Fruit fly (Drosophila melanogaster) whole organism, embryonic: ENCODE results near the gene Rrp1.

Source experiments
- Atf6 ChIP-seq: fragments of 200-800 bp; sonication (Bioruptor generic); IDR thresholded peaks from 2 replicates; pipeline ENCODE4 v1.3.6; 2022; ENCODE audit warnings: missing biosample characterization, missing genetic modification characterization
- Bdp1 ChIP-seq: fragments of 200-800 bp; sonication (Bioruptor generic); optimal IDR thresholded peaks from 3 replicates; lab custom pipeline; 2016; ENCODE audit warnings: missing biosample characterization, missing genetic modification characterization
- C15 ChIP-seq: fragments of 200-800 bp; sonication (Bioruptor generic); IDR thresholded peaks from 3 replicates; pipeline ENCODE4 v1.3.6; 2022; ENCODE audit warnings: missing biosample characterization, missing genetic modification characterization
- CG11085 ChIP-seq: fragments of 200-800 bp; sonication (Bioruptor generic); IDR thresholded peaks from 2 replicates; pipeline ENCODE4 v1.3.6; 2022; ENCODE audit warnings: missing biosample characterization, missing genetic modification characterization
- CG12942 ChIP-seq: fragments of 200-800 bp; sonication (Bioruptor generic); optimal IDR thresholded peaks from 3 replicates; lab custom pipeline; 2016; ENCODE audit warnings: missing biosample characterization, missing genetic modification characterization
- CG13894 ChIP-seq: fragments of 200-800 bp; sonication (Bioruptor generic); optimal IDR thresholded peaks from 3 replicates; lab custom pipeline; 2018; ENCODE audit warnings: missing biosample characterization, mild to moderate bottlenecking, missing genetic modification characterization, moderate library complexity
- CG15011 ChIP-seq: fragments of 200-800 bp; sonication (Bioruptor generic); optimal IDR thresholded peaks from 3 replicates; lab custom pipeline; 2018; ENCODE audit warnings: missing biosample characterization, mild to moderate bottlenecking, missing genetic modification characterization
- CG16813 ChIP-seq: fragments of 200-800 bp; sonication (Bioruptor generic); IDR thresholded peaks from 3 replicates; pipeline ENCODE4 v1.3.6; 2022; ENCODE audit warnings: missing biosample characterization, missing genetic modification characterization; ENCODE audit not compliant: partially characterized antibody
- CG17186 ChIP-seq: fragments of 200-800 bp; sonication (Bioruptor generic); optimal IDR thresholded peaks from 3 replicates; lab custom pipeline; 2017; ENCODE audit warnings: missing biosample characterization, missing genetic modification reagents, missing genetic modification characterization
- CG1832 ChIP-seq: fragments of 200-800 bp; sonication (Bioruptor generic); optimal IDR thresholded peaks from 2 replicates; lab custom pipeline; 2017; ENCODE audit warnings: missing biosample characterization, mild to moderate bottlenecking, missing genetic modification characterization, inconsistent platforms
- CG2120 ChIP-seq: fragments of 200-800 bp; sonication (Bioruptor generic); optimal IDR thresholded peaks from 3 replicates; lab custom pipeline; 2016; ENCODE audit warnings: missing biosample characterization, missing genetic modification characterization
- CG32772 ChIP-seq: fragments of 200-800 bp; sonication (Bioruptor generic); IDR thresholded peaks from 2 replicates; pipeline ENCODE4 v1.3.6; 2022; ENCODE audit warnings: missing biosample characterization, missing genetic modification characterization
- CG3281 ChIP-seq: fragments of 200-800 bp; sonication (Bioruptor generic); optimal IDR thresholded peaks from 3 replicates; lab custom pipeline; 2017; ENCODE audit warnings: missing biosample characterization, mild to moderate bottlenecking, missing genetic modification characterization
- CG3726 ChIP-seq: fragments of 200-800 bp; sonication (Bioruptor generic); IDR thresholded peaks from 3 replicates; pipeline ENCODE4, ENCODE4 v1.3.6; 2022; ENCODE audit warnings: missing biosample characterization, missing genetic modification characterization
- CG4730 ChIP-seq: fragments of 200-800 bp; sonication (Bioruptor generic); IDR thresholded peaks from 2 replicates; pipeline ENCODE4 v1.3.6; 2022; ENCODE audit warnings: missing biosample characterization, missing genetic modification characterization
- CG6272 ChIP-seq: fragments of 200-800 bp; sonication (Bioruptor generic); IDR thresholded peaks from 2 replicates; pipeline ENCODE4 v1.3.6; 2022; ENCODE audit warnings: missing biosample characterization, missing genetic modification characterization
- CG7372 ChIP-seq: fragments of 200-800 bp; sonication (Bioruptor generic); IDR thresholded peaks from 2 replicates; pipeline ENCODE4 v1.3.6; 2022; ENCODE audit warnings: missing biosample characterization, missing genetic modification characterization
- CG9609 ChIP-seq: fragments of 200-800 bp; sonication (Bioruptor generic); optimal IDR thresholded peaks from 3 replicates; lab custom pipeline; 2016; ENCODE audit warnings: missing biosample characterization, missing genetic modification characterization
- CHES-1-like ChIP-seq: fragments of 200-800 bp; sonication (Bioruptor generic); optimal IDR thresholded peaks from 2 replicates; lab custom pipeline; 2016; ENCODE audit warnings: missing biosample characterization, missing genetic modification characterization
- CoRest ChIP-seq: fragments of 200-800 bp; sonication (Bioruptor generic); optimal IDR thresholded peaks from 3 replicates; lab custom pipeline; 2018; ENCODE audit warnings: missing biosample characterization, mild to moderate bottlenecking, missing genetic modification characterization, moderate library complexity
- Drgx ChIP-seq: fragments of 200-800 bp; sonication (Bioruptor generic); IDR thresholded peaks from 2 replicates; pipeline ENCODE4 v1.3.6; 2022; ENCODE audit warnings: missing biosample characterization, missing genetic modification characterization
- H15 ChIP-seq: fragments of 200-800 bp; sonication (Bioruptor generic); IDR thresholded peaks from 3 replicates; pipeline ENCODE4 v1.3.6; 2022; ENCODE audit warnings: missing biosample characterization, missing genetic modification characterization
- HHEX ChIP-seq: fragments of 200-800 bp; sonication (Bioruptor generic); optimal IDR thresholded peaks from 3 replicates; lab custom pipeline; 2017; ENCODE audit warnings: missing biosample characterization, mild to moderate bottlenecking, missing genetic modification characterization, missing genetic modification reagents
- Hand ChIP-seq: fragments of 200-800 bp; sonication (Bioruptor generic); optimal IDR thresholded peaks from 2 replicates; lab custom pipeline; 2017; ENCODE audit warnings: mild to moderate bottlenecking, missing biosample characterization, missing genetic modification reagents, missing genetic modification characterization
- Poxn ChIP-seq: fragments of 200-800 bp; sonication (Bioruptor generic); IDR thresholded peaks from 2 replicates; pipeline ENCODE4 v1.3.6; 2022; ENCODE audit warnings: missing biosample characterization, missing genetic modification characterization
- Scr ChIP-seq: fragments of 200-800 bp; sonication (Bioruptor generic); IDR thresholded peaks from 2 replicates; pipeline ENCODE4 v1.3.6; 2022; ENCODE audit warnings: missing biosample characterization, missing genetic modification characterization; ENCODE audit not compliant: partially characterized antibody
- ab ChIP-seq: fragments of 200-800 bp; sonication (Bioruptor generic); optimal IDR thresholded peaks from 2 replicates; lab custom pipeline; 2016; ENCODE audit warnings: missing biosample characterization, missing genetic modification characterization
- amos ChIP-seq: fragments of 200-800 bp; sonication (Bioruptor generic); IDR thresholded peaks from 2 replicates; pipeline ENCODE4 v1.3.6; 2022; ENCODE audit warnings: missing biosample characterization, missing genetic modification characterization; ENCODE audit not compliant: partially characterized antibody
- chif ChIP-seq, 2 experiments: fragments of 200-800 bp; sonication (Bioruptor generic); optimal IDR thresholded peaks; 3 replicates each; lab custom pipeline; 2016; ENCODE audit warnings: missing biosample characterization in 2 of 2, missing genetic modification characterization in 2 of 2
- chinmo ChIP-seq: fragments of 200-800 bp; sonication (Bioruptor generic); IDR thresholded peaks from 4 replicates; pipeline ENCODE4 v1.3.6; 2022; ENCODE audit warnings: missing biosample characterization, missing genetic modification characterization; ENCODE audit not compliant: partially characterized antibody
- cwo ChIP-seq: fragments of 200-800 bp; sonication (Bioruptor generic); optimal IDR thresholded peaks from 3 replicates; lab custom pipeline; 2017; ENCODE audit warnings: missing biosample characterization, missing genetic modification characterization, mild to moderate bottlenecking, moderate library complexity, missing genetic modification reagents
- dimm ChIP-seq: fragments of 200-800 bp; sonication (Bioruptor generic); IDR thresholded peaks from 2 replicates; pipeline ENCODE4 v1.3.6; 2022; ENCODE audit warnings: missing biosample characterization, missing genetic modification characterization
- exex ChIP-seq: fragments of 200-800 bp; sonication (Bioruptor generic); optimal IDR thresholded peaks from 4 replicates; lab custom pipeline; 2018; ENCODE audit warnings: missing biosample characterization, mild to moderate bottlenecking, missing genetic modification characterization, moderate library complexity
- fd64A ChIP-seq: fragments of 200-800 bp; sonication (Bioruptor generic); optimal IDR thresholded peaks from 3 replicates; lab custom pipeline; 2018; ENCODE audit warnings: missing biosample characterization, mild to moderate bottlenecking, missing genetic modification characterization
- gro ChIP-seq: fragments of 200-800 bp; sonication (Bioruptor generic); optimal IDR thresholded peaks from 2 replicates; lab custom pipeline; 2016; ENCODE audit warnings: missing biosample characterization, missing genetic modification characterization
- gt ChIP-seq: fragments of 200-800 bp; sonication (Bioruptor generic); IDR thresholded peaks from 2 replicates; pipeline ENCODE4 v1.3.6; 2022; ENCODE audit warnings: missing biosample characterization, missing genetic modification characterization
- hbn ChIP-seq: fragments of 200-800 bp; sonication (Bioruptor generic); IDR thresholded peaks from 2 replicates; pipeline ENCODE4 v1.3.6; 2022; ENCODE audit warnings: missing biosample characterization, missing genetic modification characterization; ENCODE audit not compliant: partially characterized antibody
- jigr1 ChIP-seq: fragments of 200-800 bp; sonication (Bioruptor generic); IDR thresholded peaks from 3 replicates; pipeline ENCODE4 v1.3.6; 2022; ENCODE audit warnings: missing biosample characterization, missing genetic modification characterization
- lov ChIP-seq, 2 experiments: fragments of 200-800 bp in 1 of 2; fragments of >200 bp in 1 of 2; sonication (Bioruptor generic) in 1 of 2; IDR thresholded peaks in 1 of 2; optimal IDR thresholded peaks in 1 of 2; 2 replicates in 1 of 2; 3 replicates in 1 of 2; pipeline versions ENCODE4 v1.3.6 to Lab custom; 2017 to 2022; ENCODE audit warnings: missing biosample characterization in 1 of 2, missing genetic modification characterization in 1 of 2
- nmo ChIP-seq: fragments of 200-800 bp; sonication (Bioruptor generic); optimal IDR thresholded peaks from 2 replicates; lab custom pipeline; 2018; ENCODE audit warnings: missing biosample characterization, mild to moderate bottlenecking, missing genetic modification characterization, moderate library complexity
- pzg ChIP-seq: fragments of 200-800 bp; sonication (Bioruptor generic); optimal IDR thresholded peaks from 3 replicates; lab custom pipeline; 2018; ENCODE audit warnings: missing biosample characterization, mild to moderate bottlenecking, missing genetic modification characterization, moderate library complexity
- row ChIP-seq: fragments of 200-800 bp; sonication (Bioruptor generic); IDR thresholded peaks from 3 replicates; pipeline ENCODE4 v1.3.6; 2022; ENCODE audit warnings: missing biosample characterization, missing genetic modification characterization
- sug ChIP-seq: fragments of 200-800 bp; optimal IDR thresholded peaks from 2 replicates; lab custom pipeline; 2019; ENCODE audit warnings: missing biosample characterization, mild to moderate bottlenecking, missing genetic modification characterization, moderate library complexity
- unc-4 ChIP-seq: fragments of 200-800 bp; sonication (Bioruptor generic); IDR thresholded peaks from 2 replicates; pipeline ENCODE4 v1.3.6; 2022; ENCODE audit warnings: missing biosample characterization, missing genetic modification characterization; ENCODE audit not compliant: partially characterized antibody
- vvl ChIP-seq: fragments of 200-800 bp; sonication (Bioruptor generic); IDR thresholded peaks from 2 replicates; pipeline ENCODE4 v1.3.6; 2022; ENCODE audit warnings: missing biosample characterization, missing genetic modification characterization
- zen ChIP-seq: fragments of 200-800 bp; sonication (Bioruptor generic); optimal IDR thresholded peaks from 3 replicates; lab custom pipeline; 2018; ENCODE audit warnings: missing biosample characterization, mild to moderate bottlenecking, missing genetic modification characterization, moderate library complexity
- zen2 ChIP-seq: fragments of 200-800 bp; sonication (Bioruptor generic); IDR thresholded peaks from 3 replicates; pipeline ENCODE4 v1.3.6; 2022; ENCODE audit warnings: missing biosample characterization, missing genetic modification characterization; ENCODE audit not compliant: partially characterized antibody

Rrp1 gene

DNA sequence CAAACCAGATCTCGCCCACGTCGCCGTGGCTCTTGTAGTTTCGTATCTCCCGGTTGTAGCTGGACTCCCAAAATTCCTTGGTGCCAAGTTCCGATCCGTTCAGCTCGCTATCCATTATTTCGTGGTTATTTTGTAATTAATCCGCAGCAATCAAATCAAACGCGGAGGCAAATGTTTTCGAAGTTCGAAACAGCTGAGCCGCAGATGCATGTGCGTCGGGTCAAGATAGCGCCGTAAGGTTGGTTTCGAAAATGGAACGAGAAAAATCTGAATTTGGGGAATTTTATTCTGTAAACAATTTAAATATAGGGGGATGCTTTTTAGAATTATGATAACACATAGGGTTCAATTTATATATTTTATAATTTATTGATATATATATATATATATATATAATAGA is 6.8 kb upstream of the Rrp1 start, which contains the start of gene CG9643 (continued):
- TF ChIP-seq Scr (GFP tag; lab: Robert Waterston, UW): peak; percentile 40; the same call in 1 of the 2 replicates
- TF ChIP-seq HHEX (GFP tag; lab: Kevin White, UChicago): no peak
- TF ChIP-seq amos: peak; percentile 29; the same call in 1 of the 2 replicates
- no peak for TF ChIP-seq H15 (GFP tag; lab: Robert Waterston, UW)
- TF ChIP-seq chif (GFP tag; optimal IDR thresholded peaks at IDR 0.05; lab: Kevin White, UChicago): no peak
- peak; percentile 83 for TF ChIP-seq pzg (GFP tag; lab: Kevin White, UChicago)
- TF ChIP-seq CG12942: no peak
- no peak for TF ChIP-seq jigr1 (GFP tag; lab: Robert Waterston, UW)
- no peak for TF ChIP-seq CG16813 (GFP tag; lab: Robert Waterston, UW)
- TF ChIP-seq CHES-1-like (GFP tag; lab: Kevin White, UChicago): no peak
- no peak for TF ChIP-seq CoRest
- no peak for TF ChIP-seq CG11085 (GFP tag; lab: Robert Waterston, UW)
- TF ChIP-seq nmo (GFP tag; lab: Kevin White, UChicago): no peak
- TF ChIP-seq zen2 (GFP tag; lab: Robert Waterston, UW): no peak
- no peak for TF ChIP-seq CG3726 (GFP tag; lab: Robert Waterston, UW)
- no peak for TF ChIP-seq CG13894
- 0 out of 3 replicates have a peak, but pooled peaks have one; percentile 18 for TF ChIP-seq row (GFP tag; lab: Robert Waterston, UW)
- no peak for TF ChIP-seq fd64A (GFP tag; lab: Kevin White, UChicago)
- no peak for TF ChIP-seq gt
- TF ChIP-seq vvl: no peak
- no peak for TF ChIP-seq CG15011 (GFP tag; lab: Kevin White, UChicago)
- TF ChIP-seq lov (optimal IDR thresholded peaks at IDR 0.05; lab: Kevin White, UChicago): no peak
- no peak for TF ChIP-seq lov (GFP tag; IDR thresholded peaks at IDR 0.05; lab: Robert Waterston, UW)
- TF ChIP-seq ab: no peak
- TF ChIP-seq sug (tag; lab: Kevin White, UChicago): peak; percentile 17
- no peak for TF ChIP-seq CG32772 (GFP tag; lab: Robert Waterston, UW)
- no peak for TF ChIP-seq dimm (GFP tag; lab: Robert Waterston, UW)
- no peak for TF ChIP-seq chinmo (GFP tag; lab: Robert Waterston, UW)
- TF ChIP-seq hbn (GFP tag; lab: Robert Waterston, UW): no peak; the same call in 1 of the 2 replicates
- no peak for TF ChIP-seq CG9609 (GFP tag; lab: Kevin White, UChicago)
- TF ChIP-seq unc-4 (GFP tag; lab: Robert Waterston, UW): 0 out of 2 replicates have a peak, but pooled peaks have one; percentile 27
- no peak for TF ChIP-seq Drgx (GFP tag; lab: Robert Waterston, UW)
- TF ChIP-seq exex (tag; lab: Kevin White, UChicago): no peak
- TF ChIP-seq CG3281 (GFP tag; lab: Kevin White, UChicago): no peak
- TF ChIP-seq CG7372 (GFP tag; lab: Robert Waterston, UW): no peak
- no peak for TF ChIP-seq Atf6 (GFP tag; lab: Robert Waterston, UW)
- no peak for TF ChIP-seq gro (GFP tag; lab: Kevin White, UChicago)
- TF ChIP-seq CG2120 (GFP tag; lab: Kevin White, UChicago): no peak
- TF ChIP-seq zen: peak; percentile 19
- TF ChIP-seq Poxn (GFP tag; lab: Robert Waterston, UW): no peak
- no peak for TF ChIP-seq CG4730 (GFP tag; lab: Robert Waterston, UW)
- TF ChIP-seq CG1832 (GFP tag; lab: Kevin White, UChicago): no peak
- TF ChIP-seq Bdp1 (GFP tag; lab: Kevin White, UChicago): no peak
- TF ChIP-seq CG6272 (GFP tag; lab: Robert Waterston, UW): no peak
- TF ChIP-seq Hand (GFP tag; lab: Kevin White, UChicago): no peak
- peak; percentile 74 for TF ChIP-seq CG17186 (GFP tag; lab: Kevin White, UChicago)
- no peak for TF ChIP-seq cwo
- no peak for TF ChIP-seq C15 (GFP tag; lab: Robert Waterston, UW)
